Fruit fly (Drosophila melanogaster) whole organism, embryonic: ENCODE measurements around the gene CG3434.

Experiments
- BtbVII ChIP-seq: fragments of 200-800 bp; sonication (Bioruptor generic); optimal IDR thresholded peaks from 3 replicates; lab custom pipeline; 2017; ENCODE audit warnings: missing biosample characterization, mild to moderate bottlenecking, missing genetic modification characterization
- CG10565 ChIP-seq: fragments of 200-800 bp; sonication (Bioruptor generic); optimal IDR thresholded peaks from 3 replicates; lab custom pipeline; 2016; ENCODE audit warnings: missing biosample characterization, mild to moderate bottlenecking, missing genetic modification characterization
- CG11398 ChIP-seq: fragments of 200-800 bp; sonication (Bioruptor generic); optimal IDR thresholded peaks from 2 replicates; lab custom pipeline; 2016; ENCODE audit warnings: missing biosample characterization, missing genetic modification characterization
- CG1233 ChIP-seq: fragments of 200-800 bp; sonication (Bioruptor generic); optimal IDR thresholded peaks from 4 replicates; lab custom pipeline; 2018; ENCODE audit warnings: missing biosample characterization, mild to moderate bottlenecking, missing genetic modification characterization
- CG13894 ChIP-seq: fragments of 200-800 bp; sonication (Bioruptor generic); optimal IDR thresholded peaks from 3 replicates; lab custom pipeline; 2018; ENCODE audit warnings: missing biosample characterization, mild to moderate bottlenecking, missing genetic modification characterization, moderate library complexity
- CG14710 ChIP-seq: fragments of 200-800 bp; sonication (Bioruptor generic); optimal IDR thresholded peaks from 3 replicates; lab custom pipeline; 2019; ENCODE audit warnings: missing biosample characterization, mild to moderate bottlenecking, missing genetic modification characterization, moderate library complexity
- CG16813 ChIP-seq: fragments of 200-800 bp; sonication (Bioruptor generic); IDR thresholded peaks from 3 replicates; pipeline ENCODE4 v1.3.6; 2022; ENCODE audit warnings: missing biosample characterization, missing genetic modification characterization; ENCODE audit not compliant: partially characterized antibody
- CG16815 ChIP-seq: fragments of 200-800 bp; sonication (Bioruptor generic); optimal IDR thresholded peaks from 3 replicates; lab custom pipeline; 2017; ENCODE audit warnings: missing biosample characterization, mild to moderate bottlenecking, missing genetic modification characterization
- CG16863 ChIP-seq: fragments of 200-800 bp; sonication (Bioruptor generic); optimal IDR thresholded peaks from 3 replicates; lab custom pipeline; 2016; ENCODE audit warnings: missing biosample characterization, missing genetic modification characterization
- CG17385 ChIP-seq: fragments of 200-800 bp; sonication (Bioruptor generic); optimal IDR thresholded peaks from 3 replicates; lab custom pipeline; 2018; ENCODE audit warnings: missing biosample characterization, mild to moderate bottlenecking, missing genetic modification characterization
- CG18619 ChIP-seq: fragments of 200-800 bp; sonication (Bioruptor generic); optimal IDR thresholded peaks from 3 replicates; lab custom pipeline; 2017; ENCODE audit warnings: missing biosample characterization, mild to moderate bottlenecking, missing genetic modification characterization
- CG31441 ChIP-seq: fragments of 200-800 bp; sonication (Bioruptor generic); IDR thresholded peaks from 2 replicates; pipeline ENCODE4 v1.3.6; 2022; ENCODE audit warnings: missing biosample characterization, missing genetic modification characterization
- CG3163 ChIP-seq: fragments of 200-800 bp; sonication (Bioruptor generic); optimal IDR thresholded peaks from 3 replicates; lab custom pipeline; 2016; ENCODE audit warnings: missing biosample characterization, missing genetic modification characterization
- CG34376 ChIP-seq: fragments of 200-800 bp; sonication (Bioruptor generic); optimal IDR thresholded peaks from 2 replicates; lab custom pipeline; 2018; ENCODE audit warnings: missing biosample characterization, mild to moderate bottlenecking, missing genetic modification characterization
- CG3995 ChIP-seq: fragments of 200-800 bp; sonication (Bioruptor generic); optimal IDR thresholded peaks from 3 replicates; lab custom pipeline; 2016; ENCODE audit warnings: missing biosample characterization, missing genetic modification characterization
- CG5180 ChIP-seq: fragments of 200-800 bp; sonication (Bioruptor generic); optimal IDR thresholded peaks from 3 replicates; lab custom pipeline; 2017; ENCODE audit warnings: missing biosample characterization, missing genetic modification characterization, mild to moderate bottlenecking, moderate library complexity, missing genetic modification reagents
- CG7372 ChIP-seq: fragments of 200-800 bp; sonication (Bioruptor generic); IDR thresholded peaks from 2 replicates; pipeline ENCODE4 v1.3.6; 2022; ENCODE audit warnings: missing biosample characterization, missing genetic modification characterization
- CG7745 ChIP-seq: fragments of 200-800 bp; sonication (Bioruptor generic); optimal IDR thresholded peaks from 2 replicates; lab custom pipeline; 2018; ENCODE audit warnings: missing biosample characterization, mild to moderate bottlenecking, missing genetic modification characterization, moderate library complexity
- Dip2 ChIP-seq: fragments of 200-800 bp; sonication (Bioruptor generic); IDR thresholded peaks from 2 replicates; pipeline ENCODE4 v1.3.6; 2022; ENCODE audit warnings: missing biosample characterization, missing genetic modification characterization
- Dp ChIP-seq: fragments of 200-800 bp; sonication (Bioruptor generic); optimal IDR thresholded peaks from 2 replicates; lab custom pipeline; 2018; ENCODE audit warnings: missing biosample characterization, mild to moderate bottlenecking, missing genetic modification characterization, moderate library complexity
- E2f2 ChIP-seq: fragments of 200-800 bp; sonication (Bioruptor generic); IDR thresholded peaks from 2 replicates; pipeline ENCODE4 v1.3.6; 2022; ENCODE audit warnings: missing biosample characterization, missing genetic modification characterization
- Fer3 ChIP-seq: fragments of 200-800 bp; sonication (Bioruptor generic); optimal IDR thresholded peaks from 2 replicates; lab custom pipeline; 2018; ENCODE audit warnings: missing biosample characterization, mild to moderate bottlenecking, missing genetic modification characterization, moderate library complexity
- Med ChIP-seq: fragments of 200-800 bp; sonication (Bioruptor generic); peaks from one replicate; lab custom pipeline; 2016; ENCODE audit warnings: missing biosample characterization, missing genetic modification characterization, mild to moderate bottlenecking, inconsistent platforms, moderate library complexity
- NFAT ChIP-seq: fragments of 200-800 bp; sonication (Bioruptor generic); IDR thresholded peaks from 2 replicates; pipeline ENCODE4 v1.3.6; 2022; ENCODE audit warnings: missing biosample characterization, missing genetic modification characterization
- Neu2 ChIP-seq: fragments of 200-800 bp; sonication (Bioruptor generic); optimal IDR thresholded peaks from 3 replicates; lab custom pipeline; 2016; ENCODE audit warnings: missing biosample characterization, missing genetic modification characterization, borderline replicate concordance
- Ravus ChIP-seq: fragments of 200-800 bp; sonication (Bioruptor generic); IDR thresholded peaks from 2 replicates; pipeline ENCODE4 v1.3.6; 2022; ENCODE audit warnings: missing biosample characterization, missing genetic modification characterization
- Sox100B ChIP-seq: fragments of 200-800 bp; sonication (Bioruptor generic); optimal IDR thresholded peaks from 3 replicates; lab custom pipeline; 2018; ENCODE audit warnings: missing biosample characterization, mild to moderate bottlenecking, missing genetic modification characterization
- Sry-β ChIP-seq: fragments of 200-800 bp; sonication (Bioruptor generic); optimal IDR thresholded peaks from 2 replicates; lab custom pipeline; 2018; ENCODE audit warnings: missing biosample characterization, mild to moderate bottlenecking, missing genetic modification characterization, moderate library complexity
- Stat92E ChIP-seq, 3 experiments: fragments of >200 bp in 2 of 3; fragments of 200-800 bp in 1 of 3; sonication (Bioruptor generic) in 1 of 3; optimal IDR thresholded peaks; 2 replicates each; lab custom pipeline; 2017 to 2019; ENCODE audit warnings: missing biosample characterization in 3 of 3, missing genetic modification characterization in 3 of 3, mild to moderate bottlenecking in 1 of 3, moderate library complexity in 1 of 3
- Vsx1 ChIP-seq: fragments of 200-800 bp; sonication (Bioruptor generic); optimal IDR thresholded peaks from 2 replicates; lab custom pipeline; 2017; ENCODE audit warnings: missing biosample characterization, mild to moderate bottlenecking, missing genetic modification characterization, missing genetic modification reagents
- chinmo ChIP-seq: fragments of 200-800 bp; sonication (Bioruptor generic); IDR thresholded peaks from 4 replicates; pipeline ENCODE4 v1.3.6; 2022; ENCODE audit warnings: missing biosample characterization, missing genetic modification characterization; ENCODE audit not compliant: partially characterized antibody
- ci ChIP-seq: fragments of 200-800 bp; sonication (Bioruptor generic); IDR thresholded peaks from 3 replicates; pipeline ENCODE4 v1.3.6; 2022; ENCODE audit warnings: missing biosample characterization, missing genetic modification characterization
- dimm ChIP-seq: fragments of 200-800 bp; sonication (Bioruptor generic); IDR thresholded peaks from 2 replicates; pipeline ENCODE4 v1.3.6; 2022; ENCODE audit warnings: missing biosample characterization, missing genetic modification characterization
- fd3F ChIP-seq: fragments of 200-800 bp; sonication (Bioruptor generic); optimal IDR thresholded peaks from 2 replicates; lab custom pipeline; 2018; ENCODE audit warnings: missing biosample characterization, mild to moderate bottlenecking, missing genetic modification characterization, moderate library complexity
- fd96Cb ChIP-seq: fragments of 200-800 bp; sonication (Bioruptor generic); optimal IDR thresholded peaks from 2 replicates; lab custom pipeline; 2018; ENCODE audit warnings: missing biosample characterization, mild to moderate bottlenecking, missing genetic modification characterization, moderate library complexity
- gce ChIP-seq: fragments of 200-800 bp; sonication (Bioruptor generic); IDR thresholded peaks from 3 replicates; pipeline ENCODE4 v1.3.6; 2022; ENCODE audit warnings: missing biosample characterization, missing genetic modification characterization
- h ChIP-seq: fragments of >200 bp; optimal IDR thresholded peaks from 2 replicates; lab custom pipeline; 2017
- lbe ChIP-seq: fragments of 200-800 bp; sonication (Bioruptor generic); optimal IDR thresholded peaks from 2 replicates; lab custom pipeline; 2016; ENCODE audit warnings: missing biosample characterization, mild to moderate bottlenecking, missing genetic modification characterization
- otp ChIP-seq: fragments of 200-800 bp; sonication (Bioruptor generic); IDR thresholded peaks from 3 replicates; pipeline ENCODE4, ENCODE4 v1.3.6; 2022; ENCODE audit warnings: missing biosample characterization, missing genetic modification characterization
- pan ChIP-seq, 4 experiments: fragments of >200 bp in 3 of 4; fragments of 200-800 bp in 1 of 4; sonication (Bioruptor generic) in 1 of 4; optimal IDR thresholded peaks in 3 of 4; IDR thresholded peaks in 1 of 4; 2 replicates each; pipeline versions ENCODE4 v1.3.6 to Lab custom; 2017 to 2022; ENCODE audit warnings: missing biosample characterization in 2 of 4, missing genetic modification characterization in 2 of 4, mixed read lengths in 1 of 4
- peb ChIP-seq: fragments of 200-800 bp; sonication (Bioruptor generic); IDR thresholded peaks from 2 replicates; pipeline ENCODE4 v1.3.6; 2022; ENCODE audit warnings: missing biosample characterization, missing genetic modification characterization
- phol ChIP-seq: fragments of 200-800 bp; sonication (Bioruptor generic); optimal IDR thresholded peaks from 3 replicates; lab custom pipeline; 2018; ENCODE audit warnings: missing biosample characterization, mild to moderate bottlenecking, missing genetic modification characterization, moderate library complexity
- pnt ChIP-seq: fragments of 200-800 bp; sonication (Bioruptor generic); optimal IDR thresholded peaks from 3 replicates; lab custom pipeline; 2016; ENCODE audit warnings: missing biosample characterization, missing genetic modification characterization
- prd ChIP-seq, 3 experiments: fragments of >200 bp in 2 of 3; fragments of 200-800 bp in 1 of 3; sonication (Bioruptor generic) in 1 of 3; optimal IDR thresholded peaks in 2 of 3; IDR thresholded peaks in 1 of 3; 2 replicates in 2 of 3; 3 replicates in 1 of 3; pipeline versions ENCODE4 v1.3.6 to Lab custom; 2017 to 2022; ENCODE audit warnings: missing biosample characterization in 1 of 3, missing genetic modification characterization in 1 of 3
- shn ChIP-seq: fragments of 200-800 bp; sonication (Bioruptor generic); optimal IDR thresholded peaks from 3 replicates; lab custom pipeline; 2016; ENCODE audit warnings: missing biosample characterization, missing genetic modification characterization
- tna ChIP-seq: fragments of 200-800 bp; sonication (Bioruptor generic); IDR thresholded peaks from 2 replicates; pipeline ENCODE4 v1.3.6; 2022; ENCODE audit warnings: missing biosample characterization, missing genetic modification characterization; ENCODE audit not compliant: partially characterized antibody
- ttk ChIP-seq: fragments of 200-800 bp; sonication (Bioruptor generic); IDR thresholded peaks from 2 replicates; pipeline ENCODE4 v2.1.2; 2022; ENCODE audit warnings: missing biosample characterization, missing genetic modification characterization

The CG3434 gene

DNA sequence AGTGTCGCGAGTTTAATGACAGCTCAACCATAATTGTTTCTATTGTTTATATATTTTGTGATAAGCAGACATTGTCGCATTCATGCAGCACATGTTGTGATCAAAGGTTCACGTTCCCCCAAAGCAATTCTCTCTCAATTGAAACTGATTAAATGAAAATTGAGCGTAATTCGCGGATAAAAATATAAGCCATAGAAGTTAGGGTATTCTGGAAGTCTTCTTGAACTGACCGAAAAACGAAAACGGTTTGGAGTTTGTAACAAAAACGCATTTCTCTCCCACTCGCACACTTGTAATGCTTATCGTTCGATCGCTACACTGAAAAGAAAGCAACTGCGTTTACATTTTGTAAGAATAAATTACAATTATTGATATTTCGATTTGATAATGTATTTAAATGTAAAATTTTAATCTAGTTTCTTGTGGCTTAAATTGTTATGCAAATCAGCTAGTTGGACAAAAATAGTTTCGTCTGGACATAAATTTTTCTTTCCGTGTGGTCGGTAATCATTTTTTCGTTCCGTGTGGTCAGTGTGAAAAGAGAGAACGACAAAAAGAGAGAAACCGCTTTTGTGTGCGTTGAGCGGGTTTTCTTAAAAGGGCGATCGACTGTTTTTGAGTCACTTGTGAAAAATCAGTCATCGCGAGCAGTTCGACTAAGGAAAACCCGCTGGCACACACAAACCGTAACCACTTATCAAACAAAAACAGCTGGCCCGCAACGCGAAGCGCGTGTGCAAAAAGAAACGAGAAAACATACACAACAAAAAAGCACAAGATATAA is 37.8 kb downstream of the CG3434 start, which contains the start of gene aay (continued):
- TF ChIP-seq fd96Cb (tag; lab: Kevin White, UChicago) (peak; percentile 99), Med (peak; percentile 100), CG16813 (GFP tag; lab: Robert Waterston, UW) (no peak), h (lab: Kevin White, UChicago) (no peak), CG1233 (GFP tag; lab: Kevin White, UChicago) (peak; percentile 99), gce (peak; percentile 94), CG10565 (GFP tag; lab: Kevin White, UChicago) (peak; percentile 95), Fer3 (tag; lab: Kevin White, UChicago) (peak; percentile 99), Stat92E (GFP tag; optimal IDR thresholded peaks at IDR 0.05; lab: Kevin White, UChicago) (peak in 1 of 3 experiments; percentile 99), CG3163 (peak; percentile 89), tna (GFP tag; lab: Robert Waterston, UW) (no peak), CG11398 (GFP tag; lab: Kevin White, UChicago) (peak; percentile 95), Neu2 (GFP tag; lab: Kevin White, UChicago) (peak; percentile 93), CG5180 (peak; percentile 93), peb (GFP tag; lab: Robert Waterston, UW) (peak; percentile 96), Sox100B (peak; percentile 99), CG7745 (tag; lab: Kevin White, UChicago) (peak; percentile 88), ci (GFP tag; lab: Robert Waterston, UW) (peak; percentile 99), Dp (GFP tag; lab: Kevin White, UChicago) (peak; percentile 21), chinmo (GFP tag; lab: Robert Waterston, UW) (peak; percentile 93; the same call in 3 of the 4 replicates), CG3995 (peak; percentile 82), BtbVII (GFP tag; lab: Kevin White, UChicago) (peak; percentile 99), CG7372 (GFP tag; lab: Robert Waterston, UW) (peak; percentile 97), CG31441 (GFP tag; lab: Robert Waterston, UW) (peak; percentile 99), prd (optimal IDR thresholded peaks at IDR 0.05; lab: Kevin White, UChicago) (no peak), prd (GFP tag; IDR thresholded peaks at IDR 0.05; lab: Robert Waterston, UW) (peak; percentile 99), Ravus (GFP tag; lab: Robert Waterston, UW) (peak; percentile 96), shn (peak; percentile 95), CG18619 (GFP tag; lab: Kevin White, UChicago) (peak; percentile 99), phol (tag; lab: Kevin White, UChicago) (peak; percentile 99), otp (peak; percentile 97), CG34376 (GFP tag; lab: Kevin White, UChicago) (peak; percentile 97), ttk (peak; percentile 98), CG17385 (GFP tag; lab: Kevin White, UChicago) (peak; percentile 98), Dip2 (GFP tag; lab: Robert Waterston, UW) (peak; percentile 42; the same call in 1 of the 2 replicates), CG14710 (peak; percentile 98), fd3F (GFP tag; lab: Kevin White, UChicago) (peak; percentile 98), CG16863 (GFP tag; lab: Kevin White, UChicago) (peak; percentile 97), CG16815 (GFP tag; lab: Kevin White, UChicago) (peak; percentile 98), Sry-β (GFP tag; lab: Kevin White, UChicago) (peak; percentile 76), pnt (GFP tag; lab: Kevin White, UChicago) (peak; percentile 95), NFAT (GFP tag; lab: Robert Waterston, UW) (peak; percentile 92), Vsx1 (GFP tag; lab: Kevin White, UChicago) (peak; percentile 97), E2f2 (peak; percentile 87), CG13894 (tag; lab: Kevin White, UChicago) (peak; percentile 97), dimm (peak; percentile 93), lbe (GFP tag; lab: Kevin White, UChicago) (peak; percentile 97), pan (optimal IDR thresholded peaks at IDR 0.05; lab: Kevin White, UChicago) (no peak), pan (GFP tag; optimal IDR thresholded peaks at IDR 0.05 in 1 of 2, IDR thresholded peaks at IDR 0.05 in 1 of 2) (peak in 1 of 2 experiments; percentile 98)
